Worm (Caenorhabditis elegans) whole organism, L2 larva: ENCODE results near the gene srz-70.

Source experiments
- C34F6.9 ChIP-seq: fragments of 150-350 bp; optimal IDR thresholded peaks from 2 replicates; lab custom pipeline; 2014; ENCODE audit warnings: missing biosample characterization, missing genetic modification characterization
- F13H6.1 ChIP-seq: sonication (generic microtip); optimal IDR thresholded peaks from 2 replicates; lab custom pipeline; 2016; ENCODE audit warnings: missing genetic modification characterization, missing compliant biosample characterization
- ceh-82 ChIP-seq: fragments of 150-350 bp; optimal IDR thresholded peaks from 2 replicates; lab custom pipeline; 2014; ENCODE audit warnings: missing biosample characterization, missing genetic modification characterization
- fos-1 ChIP-seq: fragments of 150-350 bp; optimal IDR thresholded peaks from 2 replicates; lab custom pipeline; 2014; ENCODE audit warnings: missing biosample characterization, missing genetic modification characterization
- mbf-1 ChIP-seq: sonication (generic microtip); optimal IDR thresholded peaks from 2 replicates; lab custom pipeline; 2017; ENCODE audit warnings: missing biosample characterization, missing genetic modification characterization
- zag-1 ChIP-seq: fragments of 150-350 bp; optimal IDR thresholded peaks from 2 replicates; lab custom pipeline; 2014; ENCODE audit warnings: missing biosample characterization, missing genetic modification characterization
- ztf-4 ChIP-seq: fragments of 150-350 bp; optimal IDR thresholded peaks from 2 replicates; lab custom pipeline; 2014; ENCODE audit warnings: missing biosample characterization, missing genetic modification characterization

ce11 chrIV:3521710-3522109 is 42.9 kb upstream of the srz-70 start:
- TF ChIP-seq ztf-4 (tag; lab: Kevin White, UChicago) (no peak), mbf-1 (no peak), fos-1 (tag; lab: Kevin White, UChicago) (no peak), ceh-82 (tag; lab: Kevin White, UChicago) (no peak), zag-1 (tag; lab: Kevin White, UChicago) (no peak), C34F6.9 (no peak), F13H6.1 (no peak)
